Fruit fly (Drosophila melanogaster): ENCODE data around the gene HemK2.

Gene HemK2

DNA sequence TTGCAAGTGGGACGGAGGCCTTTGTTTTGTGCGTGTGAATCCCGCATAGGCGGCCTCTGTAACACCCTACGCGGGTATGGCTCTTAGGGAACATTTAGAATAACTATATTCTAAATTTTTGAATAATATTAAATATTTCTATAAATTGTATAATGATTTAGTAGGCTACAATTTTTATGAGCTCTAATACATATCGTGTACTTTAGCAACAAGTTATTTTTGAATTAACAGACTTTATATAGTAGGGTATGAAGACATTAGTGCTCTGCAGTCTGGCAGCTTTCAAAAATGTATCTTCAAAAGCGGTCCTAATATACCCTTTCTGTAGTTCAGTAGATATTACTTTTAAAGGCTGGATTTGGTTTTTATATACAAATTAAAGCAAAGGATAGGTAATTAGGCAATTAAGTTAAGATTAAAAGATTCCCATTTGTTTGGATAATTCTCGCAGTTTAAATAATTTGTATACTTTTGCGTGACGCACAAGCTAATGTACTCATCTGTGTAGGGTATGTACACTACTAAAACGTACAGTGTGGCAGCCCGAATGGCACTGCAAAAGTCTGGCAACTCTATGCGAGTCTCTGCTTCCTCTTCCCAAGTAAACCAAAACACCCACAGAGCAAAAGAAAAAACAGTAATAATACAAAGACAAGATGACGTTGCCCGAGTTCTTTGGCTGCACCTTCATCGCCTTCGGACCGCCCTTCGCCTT is 6.3 kb upstream of the HemK2 start, which contains the start of the genes Snx21 and aph-1:
Snx21 (minus strand) TSS at position 7 of the 715 bp plus-strand sequence.
aph-1 (plus strand) TSS at position 575 of the 715 bp plus-strand sequence.
- TF ChIP-seq CG8478 (optimal IDR thresholded peaks at IDR 0.05) (no peak), CTCF (optimal IDR thresholded peaks at IDR 0.05) (no peak)

DNA sequence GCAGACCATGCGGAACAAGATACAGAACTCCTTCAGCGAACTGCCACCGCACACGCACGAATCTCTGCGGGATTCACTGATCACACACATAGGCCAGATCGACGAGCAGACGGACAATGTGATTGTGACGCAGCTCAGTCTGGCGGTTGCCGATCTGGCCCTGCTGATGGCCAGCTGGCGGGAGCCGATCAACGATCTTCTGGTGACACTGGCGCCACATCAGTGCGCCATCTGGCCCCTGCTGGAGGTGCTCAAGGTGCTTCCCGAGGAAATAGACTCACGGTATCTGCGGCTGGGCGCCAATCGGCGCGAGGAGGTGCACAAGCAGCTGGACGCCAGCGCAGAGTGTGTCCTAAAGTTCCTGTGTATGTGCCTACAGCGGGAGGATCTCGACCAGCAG is 811 bp upstream of the HemK2 start:
- TF ChIP-seq CG8478 (optimal IDR thresholded peaks at IDR 0.05) (no peak), CTCF (optimal IDR thresholded peaks at IDR 0.05) (no peak)

DNA sequence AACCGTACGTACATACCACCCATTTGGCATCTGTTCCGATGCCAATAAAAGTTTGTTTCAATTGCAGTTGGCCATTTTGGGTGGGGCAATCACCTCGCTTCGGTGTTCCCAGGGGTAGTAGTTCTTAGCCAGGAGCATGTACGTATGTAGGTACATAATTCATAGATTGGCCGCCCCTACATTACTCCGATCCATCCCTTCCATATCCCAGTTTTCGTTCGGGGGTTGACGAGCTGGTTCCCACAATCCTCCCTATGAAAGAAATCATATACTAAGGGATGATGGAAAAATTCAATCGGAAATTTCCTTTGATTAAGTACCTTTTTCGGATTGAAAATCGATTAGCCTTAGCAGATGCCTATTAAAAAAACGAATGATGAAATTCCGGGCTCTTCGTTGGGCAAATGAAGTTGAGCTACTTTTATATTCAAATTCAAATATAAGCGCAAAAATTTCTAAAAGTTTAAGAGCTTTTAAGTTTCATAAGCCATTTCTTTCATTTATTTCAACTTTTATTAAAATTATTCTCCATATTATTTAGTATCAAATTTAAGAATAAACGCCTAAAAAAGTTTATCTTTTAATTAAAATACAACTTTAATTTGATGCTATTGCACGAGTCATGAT is 1.4 kb downstream of the HemK2 start:
- TF ChIP-seq CTCF (optimal IDR thresholded peaks at IDR 0.05), result no peak
- no peak for TF ChIP-seq CG8478 (optimal IDR thresholded peaks at IDR 0.05)

DNA sequence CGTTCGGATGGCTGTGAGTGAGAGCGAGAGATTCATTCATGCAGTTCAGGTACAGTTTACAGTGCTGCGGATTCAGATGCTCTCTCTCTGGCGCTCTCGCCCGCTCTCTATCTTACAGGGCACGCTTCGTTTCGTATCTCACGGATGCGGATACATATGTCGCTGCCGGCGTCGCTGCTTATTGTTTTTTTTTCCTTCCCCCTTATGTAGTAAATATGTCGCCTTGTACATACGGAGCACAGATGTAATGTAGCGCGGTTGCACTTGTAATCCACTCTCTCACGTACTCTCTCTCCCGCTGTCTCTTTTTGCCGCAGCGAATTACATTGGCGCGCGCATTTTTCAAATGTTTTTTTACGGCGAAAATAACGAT is 4.2 kb downstream of the HemK2 start:
- TF ChIP-seq CTCF (optimal IDR thresholded peaks at IDR 0.05), result no peak
- no peak for TF ChIP-seq CG8478 (optimal IDR thresholded peaks at IDR 0.05)

DNA sequence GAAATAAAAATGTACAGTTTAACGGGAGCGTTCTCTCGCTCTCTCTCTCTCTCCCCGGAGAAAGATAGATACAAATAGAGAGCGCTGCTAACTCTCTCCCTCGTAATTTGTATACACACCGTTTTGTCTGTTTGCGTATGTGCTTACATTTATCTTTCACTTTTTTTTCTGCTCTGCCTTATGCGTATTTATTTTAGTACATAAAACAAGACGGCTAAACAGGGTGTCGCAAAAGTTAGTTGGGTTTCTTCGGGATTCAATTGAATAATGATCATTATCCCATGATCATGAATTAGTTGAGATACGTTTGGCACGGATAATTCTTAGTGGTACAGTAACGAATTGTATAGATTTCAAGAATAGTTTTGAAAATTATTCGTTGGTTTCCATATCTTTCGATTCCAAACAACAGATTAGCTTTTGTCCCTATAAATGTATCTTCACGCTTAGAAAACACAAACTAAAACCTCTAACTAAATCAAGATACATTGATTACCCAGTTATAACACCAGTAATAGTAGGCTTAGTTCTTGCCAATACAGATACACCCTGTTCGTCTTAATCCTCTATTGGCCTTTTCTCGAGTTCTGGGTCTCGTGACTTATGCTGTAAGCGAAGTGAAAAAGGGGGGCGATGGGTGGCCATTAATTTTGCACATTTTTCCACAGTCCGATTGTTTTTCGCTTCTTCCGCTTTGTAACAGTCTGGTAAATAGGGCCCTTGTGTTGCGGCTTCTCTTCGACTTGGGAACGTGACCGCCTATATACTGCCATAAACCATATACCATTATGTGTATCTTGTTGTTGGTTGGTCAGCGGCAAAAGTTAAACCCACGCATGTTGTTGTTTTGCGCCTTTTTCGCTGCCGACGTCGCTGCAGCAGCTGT is 4.8 kb downstream of the HemK2 start:
- no peak for TF ChIP-seq CG8478 (optimal IDR thresholded peaks at IDR 0.05)
- TF ChIP-seq CTCF (optimal IDR thresholded peaks at IDR 0.05), result no peak

DNA sequence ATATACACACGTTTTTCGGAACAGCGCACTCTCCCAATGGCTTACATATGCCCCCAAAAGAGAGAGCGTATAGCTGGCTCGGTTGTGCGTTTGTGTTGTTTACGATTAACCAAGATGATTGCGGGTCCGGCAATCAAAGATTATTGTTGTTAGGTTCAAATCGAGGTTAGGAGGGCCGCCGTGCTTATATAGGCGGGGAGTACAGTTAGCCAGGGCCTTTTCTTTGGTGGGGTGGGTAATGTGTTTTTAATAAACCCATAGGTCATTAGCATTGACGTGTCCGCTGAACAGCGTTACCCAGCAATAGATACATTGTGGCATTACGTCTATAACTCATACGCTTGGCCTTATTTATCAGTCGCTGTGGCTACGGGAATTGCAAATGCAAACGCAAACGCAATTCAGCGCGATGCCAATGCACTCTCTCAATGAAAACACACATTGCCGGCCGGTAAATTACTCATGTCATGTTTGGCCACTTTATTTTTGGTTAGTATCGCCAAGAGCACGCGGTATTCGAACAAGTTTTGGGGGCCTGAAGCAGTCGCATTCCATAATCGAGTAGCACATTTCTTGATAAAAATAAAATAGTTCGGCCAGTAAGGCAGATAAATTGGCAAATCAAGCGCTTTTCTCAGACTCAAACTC is 5.6 kb downstream of the HemK2 start:
- TF ChIP-seq CG8478 (optimal IDR thresholded peaks at IDR 0.05) (no peak), CTCF (optimal IDR thresholded peaks at IDR 0.05) (no peak)

DNA sequence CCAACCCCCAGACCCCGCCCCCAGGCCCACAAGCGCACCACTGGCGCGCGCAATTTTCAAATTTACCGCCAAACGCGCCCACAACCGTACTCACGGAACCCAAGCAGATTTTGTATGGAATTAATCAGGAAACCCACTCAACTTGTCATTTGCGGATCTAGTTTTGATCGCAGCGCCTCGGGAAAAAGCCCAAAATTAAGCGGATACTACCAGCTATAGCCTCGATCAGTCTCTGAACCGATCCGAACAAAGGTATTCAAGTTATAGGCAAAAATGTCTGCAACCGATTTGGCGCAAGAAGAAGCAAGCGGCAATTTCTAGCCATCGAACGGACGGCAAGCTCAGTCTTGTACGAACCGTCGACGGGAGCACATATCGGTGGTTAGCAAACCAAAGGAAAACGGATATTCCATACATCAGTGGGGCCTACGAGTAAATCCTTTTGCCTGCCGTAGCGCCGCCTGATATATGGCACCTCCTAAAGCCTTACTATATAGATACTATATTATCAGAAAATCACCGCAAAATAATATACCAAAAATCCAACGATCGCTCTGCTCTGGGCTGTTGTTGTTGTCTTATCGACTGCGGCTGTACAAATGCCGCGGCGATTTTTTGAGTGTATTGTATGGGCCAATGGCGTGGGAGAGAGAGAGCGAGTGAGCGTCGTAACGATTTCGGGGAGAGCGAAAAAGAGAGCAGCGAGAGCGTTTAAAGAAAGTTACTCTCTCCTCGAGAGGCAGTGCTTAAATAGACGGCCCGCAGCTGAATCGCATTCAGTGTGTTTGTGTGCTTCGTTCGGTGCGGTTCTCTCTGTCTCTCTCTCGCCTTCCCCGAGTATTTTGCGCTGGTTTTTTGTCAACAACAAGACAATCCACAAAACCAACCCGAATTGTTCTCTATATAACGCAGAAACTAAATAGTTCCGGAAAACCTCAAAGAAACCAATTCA is 6.7 kb downstream of the HemK2 start, which contains the start of gene Pgk:
Pgk (minus strand) TSS at position 609 of the 952 bp plus-strand sequence.
- no peak for TF ChIP-seq CTCF (optimal IDR thresholded peaks at IDR 0.05)
- no peak for TF ChIP-seq CG8478 (optimal IDR thresholded peaks at IDR 0.05)

DNA sequence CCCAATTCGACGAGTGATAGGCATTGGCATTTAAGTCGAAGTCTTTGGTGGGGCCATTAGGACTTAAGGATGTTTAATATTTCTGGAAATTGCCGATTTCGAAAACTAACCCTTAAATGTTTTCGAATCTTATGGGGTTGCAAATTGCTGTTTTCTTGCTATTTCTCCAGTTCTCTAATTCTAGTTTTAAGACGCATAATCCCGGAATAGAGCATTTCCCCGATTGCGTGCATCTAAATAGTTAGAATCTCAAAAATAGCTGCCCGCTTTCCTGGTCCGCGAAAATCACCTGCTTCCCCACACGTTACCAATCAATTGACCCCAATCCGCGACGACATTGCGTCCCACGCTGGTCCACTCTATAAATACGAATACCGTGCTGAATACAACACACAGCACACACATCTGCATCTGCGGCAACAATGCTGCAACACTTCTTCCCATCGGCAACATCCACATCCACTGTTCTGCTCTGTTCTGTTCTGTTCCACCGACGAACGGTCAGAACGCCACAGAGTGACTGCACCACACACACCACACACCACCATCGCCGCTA is 7.5 kb downstream of the HemK2 start, which contains the start of gene Bacc:
Bacc (plus strand) TSS at position 542 of the 556 bp plus-strand sequence.
- TF ChIP-seq CTCF (optimal IDR thresholded peaks at IDR 0.05) (no peak), CG8478 (optimal IDR thresholded peaks at IDR 0.05) (no peak)

DNA sequence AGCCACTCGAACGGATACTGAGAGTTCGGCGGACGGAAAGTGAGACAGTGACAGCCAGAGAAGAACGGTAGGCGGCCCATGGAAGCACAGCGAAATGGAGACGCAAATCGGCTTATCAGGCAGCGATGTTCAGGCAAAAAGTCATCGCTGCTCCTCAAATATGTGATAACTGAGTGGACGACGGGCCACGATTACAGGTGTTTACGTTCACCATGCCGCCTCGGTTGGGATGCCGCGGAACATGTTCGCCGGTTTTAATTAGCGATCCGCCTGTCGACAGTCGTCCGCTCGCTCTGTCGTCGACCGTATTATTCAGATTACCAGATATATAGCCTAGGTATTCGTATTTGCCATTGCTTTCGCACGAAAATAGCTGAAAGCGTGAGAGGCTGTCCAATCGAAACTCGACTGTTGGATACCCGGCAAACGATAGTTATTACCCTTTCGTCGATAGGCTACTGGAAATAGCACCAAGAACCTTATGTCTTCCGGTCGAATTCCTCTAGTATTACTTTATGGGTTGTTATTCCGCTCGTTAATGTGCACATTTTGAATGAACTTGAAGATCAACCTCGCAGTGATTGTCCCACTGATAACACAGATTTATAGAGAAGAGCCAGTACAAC is 8.3 kb downstream of the HemK2 start:
- TF ChIP-seq CTCF (optimal IDR thresholded peaks at IDR 0.05), result no peak
- TF ChIP-seq CG8478 (optimal IDR thresholded peaks at IDR 0.05), result no peak

DNA sequence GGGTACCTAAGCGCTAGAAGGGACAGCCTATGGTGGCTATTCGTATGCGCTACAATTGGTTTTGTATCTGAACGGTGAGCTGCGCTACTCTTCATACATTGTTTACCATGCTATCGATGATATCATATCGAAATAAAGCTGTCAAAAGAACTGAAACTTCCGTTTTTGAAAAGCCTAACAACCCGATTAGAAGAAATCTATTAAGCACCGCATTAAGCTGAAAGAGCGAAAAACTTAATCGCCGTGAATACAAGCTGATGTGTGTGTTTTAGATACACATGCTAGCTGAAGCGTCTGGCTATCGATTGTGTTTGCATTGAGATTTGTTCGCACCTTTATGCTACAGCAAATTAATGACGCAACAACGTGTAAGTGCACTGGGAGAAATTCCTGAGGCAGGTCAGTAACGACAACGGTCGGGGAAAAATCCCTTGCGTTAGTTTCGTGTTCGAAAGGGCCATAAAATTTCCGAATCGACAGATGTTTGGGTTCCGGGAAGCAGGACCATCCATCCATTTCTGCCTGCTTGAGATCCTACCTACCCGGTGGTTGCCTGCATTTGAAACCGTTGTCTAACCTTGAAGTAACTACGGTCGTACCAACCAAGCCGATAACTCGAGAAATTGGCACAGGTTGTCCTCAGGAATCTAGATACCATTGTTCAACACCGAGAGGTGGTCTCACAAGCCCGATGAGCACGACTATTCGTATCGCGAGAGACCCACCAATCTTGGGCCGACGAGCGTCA is 9.0 kb downstream of the HemK2 start:
- TF ChIP-seq CTCF (optimal IDR thresholded peaks at IDR 0.05) (no peak), CG8478 (optimal IDR thresholded peaks at IDR 0.05) (no peak)

DNA sequence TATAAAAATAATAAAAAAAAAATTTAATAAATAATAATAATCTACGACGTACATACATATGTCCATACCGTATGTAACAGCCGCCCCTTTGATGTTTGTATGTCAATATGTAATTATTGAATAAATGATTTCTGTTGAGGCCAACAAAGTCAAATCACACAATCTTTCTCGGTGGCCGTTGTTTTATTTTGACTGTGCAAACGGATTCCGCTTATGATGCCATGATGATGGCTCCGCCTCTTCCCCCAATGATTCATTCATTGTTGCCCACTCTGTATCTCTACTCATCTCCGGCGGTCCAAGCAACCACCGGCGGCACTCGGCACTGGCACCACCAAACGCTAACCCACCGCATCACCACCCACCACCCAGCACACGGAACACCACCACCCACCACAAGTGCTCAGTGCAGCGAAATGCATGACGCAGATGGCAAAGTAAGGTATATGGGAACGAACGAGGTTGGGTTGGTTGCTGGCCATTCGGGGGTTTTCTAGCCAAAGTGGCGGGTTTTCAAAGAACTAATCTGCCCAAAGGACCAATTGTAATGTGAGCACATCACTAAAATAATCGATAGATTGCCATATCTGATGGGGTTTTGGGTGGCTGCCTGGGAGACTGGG is 10.2 kb downstream of the HemK2 start:
- TF ChIP-seq CG8478 (optimal IDR thresholded peaks at IDR 0.05) (no peak), CTCF (optimal IDR thresholded peaks at IDR 0.05) (no peak)
